Worm (Caenorhabditis elegans) whole organism, L3 larva: ENCODE results near the gene shn-1.

Source experiments
- ama-1 ChIP-seq: fragments of 150-350 bp; optimal IDR thresholded peaks from 2 replicates; lab custom pipeline; 2018
- ceh-9 ChIP-seq: sonication (generic microtip); optimal IDR thresholded peaks from 2 replicates; lab custom pipeline; 2018; ENCODE audit warnings: missing biosample characterization, missing genetic modification characterization
- daf-12 ChIP-seq: fragments of 150-350 bp; optimal IDR thresholded peaks from 2 replicates; lab custom pipeline; 2014; ENCODE audit warnings: missing biosample characterization, missing genetic modification reagents, missing genetic modification characterization
- egl-27 ChIP-seq: sonication (generic microtip); optimal IDR thresholded peaks from 4 replicates; lab custom pipeline; 2017; ENCODE audit warnings: missing biosample characterization, missing genetic modification reagents, missing genetic modification characterization
- elt-1 ChIP-seq: fragments of 150-350 bp; optimal IDR thresholded peaks from 2 replicates; lab custom pipeline; 2014; ENCODE audit warnings: missing biosample characterization, missing genetic modification characterization
- elt-2 ChIP-seq: sonication (generic microtip); optimal IDR thresholded peaks from 2 replicates; lab custom pipeline; 2016; ENCODE audit warnings: missing genetic modification reagents, mild to moderate bottlenecking, missing genetic modification characterization, missing compliant biosample characterization
- jun-1 ChIP-seq: fragments of 150-350 bp; optimal IDR thresholded peaks from 2 replicates; lab custom pipeline; 2014; ENCODE audit warnings: missing biosample characterization, missing genetic modification reagents, missing genetic modification characterization
- lin-15B ChIP-seq: fragments of 150-350 bp; optimal IDR thresholded peaks from 2 replicates; lab custom pipeline; 2014; ENCODE audit warnings: missing biosample characterization, missing genetic modification characterization
- nhr-237 ChIP-seq: fragments of 150-350 bp; optimal IDR thresholded peaks from 2 replicates; lab custom pipeline; 2014; ENCODE audit warnings: missing biosample characterization, missing genetic modification characterization
- nhr-76 ChIP-seq: fragments of 150-350 bp; sonication (generic microtip); optimal IDR thresholded peaks from 5 replicates; lab custom pipeline; 2014; ENCODE audit warnings: missing biosample characterization, missing genetic modification characterization
- pqm-1 ChIP-seq: fragments of 150-350 bp; optimal IDR thresholded peaks from 2 replicates; lab custom pipeline; 2017; ENCODE audit warnings: missing biosample characterization, missing genetic modification characterization, inconsistent platforms
- snpc-4 ChIP-seq: fragments of 150-350 bp; optimal IDR thresholded peaks from 2 replicates; lab custom pipeline; 2014; ENCODE audit warnings: missing biosample characterization, missing genetic modification characterization
- zag-1 ChIP-seq: fragments of 150-350 bp; optimal IDR thresholded peaks from 2 replicates; lab custom pipeline; 2014; ENCODE audit warnings: missing biosample characterization, missing genetic modification characterization

DNA sequence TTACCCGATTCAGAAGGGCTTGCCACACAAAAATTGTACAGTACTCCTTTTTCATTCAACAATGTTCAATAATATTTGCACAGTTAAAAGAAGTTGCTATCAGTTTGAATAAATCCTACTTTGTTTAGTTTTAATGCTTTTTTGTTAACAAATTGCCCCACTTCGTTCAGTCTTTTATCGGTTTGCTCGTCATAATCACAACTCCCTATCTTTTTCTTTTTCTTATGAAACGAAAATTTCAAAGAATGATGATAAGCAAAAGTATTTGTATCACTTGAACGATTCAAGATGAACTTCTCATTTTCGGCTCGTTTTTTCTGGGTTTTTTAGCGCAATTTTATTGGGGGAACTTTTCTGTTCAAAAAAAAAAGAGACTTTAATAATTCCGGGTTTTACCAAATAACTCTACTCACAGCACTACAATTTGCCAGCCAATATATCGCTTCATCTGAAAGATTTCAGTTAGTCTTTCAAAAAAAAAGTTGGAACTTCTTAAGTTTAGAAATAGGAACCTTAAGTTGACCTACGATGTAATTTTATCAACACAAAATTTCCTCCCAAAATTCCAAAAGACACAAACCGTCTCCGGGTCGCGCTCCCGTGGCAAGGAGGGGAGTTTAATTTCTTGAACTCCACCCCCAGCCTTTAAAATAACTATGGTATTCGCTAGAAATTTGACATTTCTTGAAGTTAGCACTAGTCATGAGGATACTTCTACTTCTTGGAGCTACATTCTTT lies 34.0 kb upstream of the shn-1 start, which contains the start of gene C05D12.3:
- no peak for TF ChIP-seq ama-1
- TF ChIP-seq daf-12 (tag; lab: Kevin White, UChicago): no peak
- no peak for TF ChIP-seq ceh-9 (tag; lab: Kevin White, UChicago)
- TF ChIP-seq elt-1: no peak
- no peak for TF ChIP-seq lin-15B (tag; lab: Kevin White, UChicago)
- no peak for TF ChIP-seq zag-1 (tag; lab: Kevin White, UChicago)
- no peak for TF ChIP-seq egl-27 (tag; lab: Kevin White, UChicago)
- no peak for TF ChIP-seq snpc-4 (tag; lab: Kevin White, UChicago)
- TF ChIP-seq nhr-237 (tag; lab: Kevin White, UChicago): no peak
- TF ChIP-seq pqm-1 (tag; lab: Kevin White, UChicago): peak; percentile 45
- TF ChIP-seq nhr-76 (tag; lab: Kevin White, UChicago): no peak
- peak; percentile 79 for TF ChIP-seq elt-2 (tag; lab: Kevin White, UChicago)
- TF ChIP-seq jun-1 (tag; lab: Kevin White, UChicago): no peak
